Fruit fly (Drosophila melanogaster) whole organism, embryonic: ENCODE data around the gene CG33299.

Experiments
- Atf6 ChIP-seq: fragments of 200-800 bp; sonication (Bioruptor generic); IDR thresholded peaks from 2 replicates; pipeline ENCODE4 v1.3.6; 2022; ENCODE audit warnings: missing biosample characterization, missing genetic modification characterization
- Bdp1 ChIP-seq: fragments of 200-800 bp; sonication (Bioruptor generic); optimal IDR thresholded peaks from 3 replicates; lab custom pipeline; 2016; ENCODE audit warnings: missing biosample characterization, missing genetic modification characterization
- Bgb ChIP-seq: fragments of 200-800 bp; sonication (Bioruptor generic); IDR thresholded peaks from 2 replicates; pipeline ENCODE4 v1.3.6; 2022; ENCODE audit warnings: missing biosample characterization, missing genetic modification characterization; ENCODE audit not compliant: partially characterized antibody
- CG10565 ChIP-seq: fragments of 200-800 bp; sonication (Bioruptor generic); optimal IDR thresholded peaks from 3 replicates; lab custom pipeline; 2016; ENCODE audit warnings: missing biosample characterization, mild to moderate bottlenecking, missing genetic modification characterization
- CG11093 ChIP-seq: fragments of 200-800 bp; sonication (Bioruptor generic); IDR thresholded peaks from 3 replicates; pipeline ENCODE4 v1.3.6; 2022; ENCODE audit warnings: missing biosample characterization, missing genetic modification characterization
- CG12299 ChIP-seq: fragments of 200-800 bp; sonication (Bioruptor generic); optimal IDR thresholded peaks from 2 replicates; lab custom pipeline; 2018; ENCODE audit warnings: missing biosample characterization, mild to moderate bottlenecking, missing genetic modification characterization
- CG15514 ChIP-seq: fragments of 200-800 bp; sonication (Bioruptor generic); optimal IDR thresholded peaks from 3 replicates; lab custom pipeline; 2017; ENCODE audit warnings: missing biosample characterization, missing genetic modification characterization, mild to moderate bottlenecking, moderate library complexity, missing genetic modification reagents
- CG17328 ChIP-seq: fragments of 200-800 bp; sonication (Bioruptor generic); IDR thresholded peaks from 2 replicates; pipeline ENCODE4 v1.3.6; 2022; ENCODE audit warnings: missing biosample characterization, missing genetic modification characterization
- CG17912 ChIP-seq: fragments of 200-800 bp; sonication (Bioruptor generic); optimal IDR thresholded peaks from 2 replicates; lab custom pipeline; 2018; ENCODE audit warnings: missing biosample characterization, mild to moderate bottlenecking, missing genetic modification characterization
- CG18011 ChIP-seq: fragments of 200-800 bp; sonication (Bioruptor generic); optimal IDR thresholded peaks from 2 replicates; lab custom pipeline; 2017; ENCODE audit warnings: missing biosample characterization, missing genetic modification characterization, mild to moderate bottlenecking, moderate library complexity, missing genotype
- CG18599 ChIP-seq: fragments of 200-800 bp; sonication (Bioruptor generic); optimal IDR thresholded peaks from 3 replicates; lab custom pipeline; 2017; ENCODE audit warnings: missing biosample characterization, missing genetic modification characterization, mild to moderate bottlenecking, moderate library complexity, missing genetic modification reagents
- CG31441 ChIP-seq: fragments of 200-800 bp; sonication (Bioruptor generic); IDR thresholded peaks from 2 replicates; pipeline ENCODE4 v1.3.6; 2022; ENCODE audit warnings: missing biosample characterization, missing genetic modification characterization
- CG5180 ChIP-seq: fragments of 200-800 bp; sonication (Bioruptor generic); optimal IDR thresholded peaks from 3 replicates; lab custom pipeline; 2017; ENCODE audit warnings: missing biosample characterization, missing genetic modification characterization, mild to moderate bottlenecking, moderate library complexity, missing genetic modification reagents
- CG5245 ChIP-seq: fragments of 200-800 bp; sonication (Bioruptor generic); optimal IDR thresholded peaks from 3 replicates; lab custom pipeline; 2016; ENCODE audit warnings: missing biosample characterization, missing genetic modification characterization
- CG5953 ChIP-seq: fragments of 200-800 bp; sonication (Bioruptor generic); IDR thresholded peaks from 2 replicates; pipeline ENCODE4 v1.3.6; 2022; ENCODE audit warnings: missing biosample characterization, missing genetic modification characterization
- CG6854 ChIP-seq: fragments of 200-800 bp; sonication (Bioruptor generic); optimal IDR thresholded peaks from 3 replicates; lab custom pipeline; 2017; ENCODE audit warnings: missing biosample characterization, mild to moderate bottlenecking, missing genetic modification characterization
- CG7271 ChIP-seq: fragments of 200-800 bp; sonication (Bioruptor generic); optimal IDR thresholded peaks from 2 replicates; lab custom pipeline; 2018; ENCODE audit warnings: missing biosample characterization, mild to moderate bottlenecking, missing genetic modification characterization, moderate library complexity
- CG8281 ChIP-seq: fragments of 200-800 bp; sonication (Bioruptor generic); optimal IDR thresholded peaks from 2 replicates; lab custom pipeline; 2018; ENCODE audit warnings: missing biosample characterization, mild to moderate bottlenecking, missing genetic modification characterization, moderate library complexity
- CG8388 ChIP-seq: fragments of 200-800 bp; sonication (Bioruptor generic); optimal IDR thresholded peaks from 2 replicates; lab custom pipeline; 2019; ENCODE audit warnings: missing biosample characterization, mild to moderate bottlenecking, missing genetic modification characterization, moderate library complexity
- CG9727 ChIP-seq: fragments of 200-800 bp; sonication (Bioruptor generic); optimal IDR thresholded peaks from 3 replicates; lab custom pipeline; 2017; ENCODE audit warnings: missing biosample characterization, mild to moderate bottlenecking, missing genetic modification characterization
- CrebB ChIP-seq: fragments of 200-800 bp; sonication (Bioruptor generic); optimal IDR thresholded peaks from 3 replicates; lab custom pipeline; 2018; ENCODE audit warnings: missing biosample characterization, mild to moderate bottlenecking, missing genetic modification characterization
- D19A ChIP-seq: fragments of 200-800 bp; optimal IDR thresholded peaks from 3 replicates; lab custom pipeline; 2019; ENCODE audit warnings: missing biosample characterization, mild to moderate bottlenecking, missing genetic modification characterization, moderate library complexity
- Dp ChIP-seq: fragments of 200-800 bp; sonication (Bioruptor generic); optimal IDR thresholded peaks from 2 replicates; lab custom pipeline; 2018; ENCODE audit warnings: missing biosample characterization, mild to moderate bottlenecking, missing genetic modification characterization, moderate library complexity
- Eip74EF ChIP-seq, 2 experiments: fragments of 200-800 bp in 1 of 2; fragments of >200 bp in 1 of 2; sonication (Bioruptor generic) in 1 of 2; optimal IDR thresholded peaks; 2 replicates each; lab custom pipeline; 2017 to 2019; ENCODE audit warnings: missing biosample characterization in 2 of 2, missing genetic modification characterization in 2 of 2, mild to moderate bottlenecking in 1 of 2, moderate library complexity in 1 of 2
- Fer2 ChIP-seq: fragments of 200-800 bp; sonication (Bioruptor generic); optimal IDR thresholded peaks from 2 replicates; lab custom pipeline; 2018; ENCODE audit warnings: missing biosample characterization, mild to moderate bottlenecking, missing genetic modification characterization, moderate library complexity
- Hmr ChIP-seq: fragments of 200-800 bp; sonication (Bioruptor generic); optimal IDR thresholded peaks from 3 replicates; lab custom pipeline; 2017; ENCODE audit warnings: mild to moderate bottlenecking, missing biosample characterization, missing genetic modification reagents, missing genetic modification characterization
- Jarid2 ChIP-seq: fragments of 200-800 bp; sonication (Bioruptor generic); optimal IDR thresholded peaks from 3 replicates; lab custom pipeline; 2017; ENCODE audit warnings: mild to moderate bottlenecking, missing biosample characterization, missing genetic modification reagents, missing genetic modification characterization
- NFAT ChIP-seq: fragments of 200-800 bp; sonication (Bioruptor generic); IDR thresholded peaks from 2 replicates; pipeline ENCODE4 v1.3.6; 2022; ENCODE audit warnings: missing biosample characterization, missing genetic modification characterization
- Neu2 ChIP-seq: fragments of 200-800 bp; sonication (Bioruptor generic); optimal IDR thresholded peaks from 3 replicates; lab custom pipeline; 2016; ENCODE audit warnings: missing biosample characterization, missing genetic modification characterization, borderline replicate concordance
- Oaz ChIP-seq: fragments of 200-800 bp; sonication (Bioruptor generic); IDR thresholded peaks from 2 replicates; pipeline ENCODE4 v1.3.6; 2022; ENCODE audit warnings: missing biosample characterization, missing genetic modification characterization
- Pdp1 ChIP-seq, 2 experiments: fragments of 200-800 bp; sonication (Bioruptor generic); optimal IDR thresholded peaks; 3 replicates each; lab custom pipeline; 2016; ENCODE audit warnings: missing biosample characterization in 2 of 2, missing genetic modification characterization in 2 of 2, mild to moderate bottlenecking in 1 of 2, moderate library complexity in 1 of 2
- Side ChIP-seq: fragments of 200-800 bp; sonication (Bioruptor generic); optimal IDR thresholded peaks from 2 replicates; lab custom pipeline; 2016; ENCODE audit warnings: missing biosample characterization, missing genetic modification characterization
- Xrp1 ChIP-seq: fragments of 200-800 bp; sonication (Bioruptor generic); IDR thresholded peaks from 2 replicates; pipeline ENCODE4 v1.3.6; 2022; ENCODE audit warnings: missing biosample characterization, missing genetic modification characterization
- YL-1 ChIP-seq: fragments of 200-800 bp; sonication (Bioruptor generic); optimal IDR thresholded peaks from 3 replicates; lab custom pipeline; 2017; ENCODE audit warnings: missing biosample characterization, mild to moderate bottlenecking, missing genetic modification characterization
- aop ChIP-seq: fragments of 200-800 bp; sonication (Bioruptor generic); IDR thresholded peaks from 2 replicates; pipeline ENCODE4 v1.3.6; 2022; ENCODE audit warnings: missing biosample characterization, missing genetic modification characterization
- chn ChIP-seq: fragments of 200-800 bp; sonication (Bioruptor generic); optimal IDR thresholded peaks from 2 replicates; lab custom pipeline; 2016; ENCODE audit warnings: missing biosample characterization, missing genetic modification characterization
- croc ChIP-seq: fragments of 200-800 bp; sonication (Bioruptor generic); conservative IDR thresholded peaks from 3 replicates; pipeline ENCODE4 v1.3.6; 2022; ENCODE audit warnings: missing biosample characterization, missing genetic modification characterization
- dysf ChIP-seq: fragments of 200-800 bp; sonication (Bioruptor generic); IDR thresholded peaks from 3 replicates; pipeline ENCODE4 v1.3.6; 2022; ENCODE audit warnings: missing biosample characterization, missing genetic modification characterization
- en ChIP-seq: fragments of 200-800 bp; sonication (Bioruptor generic); optimal IDR thresholded peaks from 2 replicates; lab custom pipeline; 2016; ENCODE audit warnings: missing biosample characterization, missing genetic modification characterization
- fru ChIP-seq: fragments of >200 bp; optimal IDR thresholded peaks from 2 replicates; lab custom pipeline; 2017
- gfzf ChIP-seq: fragments of 200-800 bp; sonication (Bioruptor generic); optimal IDR thresholded peaks from 2 replicates; lab custom pipeline; 2016; ENCODE audit warnings: missing biosample characterization, mild to moderate bottlenecking, missing genetic modification characterization, moderate library complexity
- hth ChIP-seq: fragments of >200 bp; optimal IDR thresholded peaks from 2 replicates; lab custom pipeline; 2017; ENCODE audit warnings: inconsistent platforms
- kni ChIP-seq: fragments of 200-800 bp; sonication (Bioruptor generic); optimal IDR thresholded peaks from 3 replicates; lab custom pipeline; 2017; ENCODE audit warnings: mild to moderate bottlenecking, missing biosample characterization, missing genetic modification reagents, missing genetic modification characterization
- lbe ChIP-seq: fragments of 200-800 bp; sonication (Bioruptor generic); optimal IDR thresholded peaks from 2 replicates; lab custom pipeline; 2016; ENCODE audit warnings: missing biosample characterization, mild to moderate bottlenecking, missing genetic modification characterization
- maf-S ChIP-seq: fragments of 200-800 bp; sonication (Bioruptor generic); optimal IDR thresholded peaks from 2 replicates; lab custom pipeline; 2016; ENCODE audit warnings: missing biosample characterization, missing genetic modification characterization
- psq ChIP-seq: fragments of 200-800 bp; sonication (Bioruptor generic); optimal IDR thresholded peaks from 2 replicates; lab custom pipeline; 2017; ENCODE audit warnings: missing biosample characterization, missing genetic modification characterization
- sqz ChIP-seq: fragments of 200-800 bp; sonication (Bioruptor generic); optimal IDR thresholded peaks from 3 replicates; lab custom pipeline; 2018; ENCODE audit warnings: missing biosample characterization, mild to moderate bottlenecking, missing genetic modification characterization
- trem ChIP-seq: fragments of 200-800 bp; optimal IDR thresholded peaks from 3 replicates; lab custom pipeline; 2019; ENCODE audit warnings: missing biosample characterization, mild to moderate bottlenecking, missing genetic modification characterization, moderate library complexity
- wek ChIP-seq: fragments of 200-800 bp; sonication (Bioruptor generic); optimal IDR thresholded peaks from 3 replicates; lab custom pipeline; 2018; ENCODE audit warnings: missing biosample characterization, mild to moderate bottlenecking, missing genetic modification characterization, moderate library complexity
- zen2 ChIP-seq: fragments of 200-800 bp; sonication (Bioruptor generic); IDR thresholded peaks from 3 replicates; pipeline ENCODE4 v1.3.6; 2022; ENCODE audit warnings: missing biosample characterization, missing genetic modification characterization; ENCODE audit not compliant: partially characterized antibody

Gene CG33299

DNA sequence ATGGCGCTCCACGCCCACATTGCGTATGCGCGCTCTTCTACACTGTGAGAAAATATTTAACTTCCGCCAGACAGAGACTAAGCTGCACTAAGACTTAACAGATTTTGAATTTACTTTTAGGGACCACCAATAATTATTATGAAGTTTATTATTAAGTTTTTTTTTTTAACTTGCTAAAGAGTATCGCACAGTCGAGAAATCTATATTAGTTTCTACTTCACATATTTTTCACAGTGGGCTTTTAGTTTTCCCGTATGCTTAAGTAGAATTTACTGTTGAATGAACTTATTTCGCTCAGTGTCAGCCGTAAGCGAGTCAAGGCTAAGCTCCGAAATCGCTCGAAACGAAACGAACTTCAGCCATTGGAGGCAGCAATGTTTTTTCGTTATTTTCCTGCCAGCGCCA, 4.1 kb downstream of the CG33299 start (continued):
- TF ChIP-seq CG11093 (GFP tag; lab: Robert Waterston, UW) (peak; percentile 51; the same call in 2 of the 3 replicates), CG17328 (GFP tag; lab: Robert Waterston, UW) (peak; percentile 36), Atf6 (GFP tag; lab: Robert Waterston, UW) (peak; percentile 83), maf-S (peak; percentile 26), Pdp1 (GFP tag; optimal IDR thresholded peaks at IDR 0.05; lab: Kevin White, UChicago) (peak in 1 of 2 experiments; percentile 37), Fer2 (peak; percentile 45), CG8281 (tag; lab: Kevin White, UChicago) (peak; percentile 52), lbe (GFP tag; lab: Kevin White, UChicago) (no peak), wek (GFP tag; lab: Kevin White, UChicago) (no peak), kni (GFP tag; lab: Kevin White, UChicago) (no peak), CG7271 (tag; lab: Kevin White, UChicago) (no peak), gfzf (GFP tag; lab: Kevin White, UChicago) (no peak), croc (peak; percentile 42; the same call in 2 of the 3 replicates), Jarid2 (GFP tag; lab: Kevin White, UChicago) (peak; percentile 37), CG5953 (GFP tag; lab: Robert Waterston, UW) (peak; percentile 33; the same call in 1 of the 2 replicates), CG15514 (GFP tag; lab: Kevin White, UChicago) (peak; percentile 71), fru (no peak), Xrp1 (peak; percentile 57; the same call in 1 of the 2 replicates), en (no peak), CG5180 (peak; percentile 68), hth (lab: Kevin White, UChicago) (no peak), CG18011 (peak; percentile 64), CG10565 (no peak), CG12299 (peak; percentile 66), YL-1 (GFP tag; lab: Kevin White, UChicago) (peak; percentile 12), Eip74EF (GFP tag; optimal IDR thresholded peaks at IDR 0.05; lab: Kevin White, UChicago) (peak in 1 of 2 experiments; percentile 60), CG18599 (GFP tag; lab: Kevin White, UChicago) (peak; percentile 96), CG9727 (GFP tag; lab: Kevin White, UChicago) (peak; percentile 82), Dp (no peak), aop (GFP tag; lab: Robert Waterston, UW) (no peak), Bgb (no peak), psq (no peak), CrebB (peak; percentile 46), zen2 (GFP tag; lab: Robert Waterston, UW) (no peak), Neu2 (GFP tag; lab: Kevin White, UChicago) (no peak), Hmr (GFP tag; lab: Kevin White, UChicago) (peak; percentile 92), CG17912 (GFP tag; lab: Kevin White, UChicago) (no peak), CG5245 (GFP tag; lab: Kevin White, UChicago) (no peak), chn (GFP tag; lab: Kevin White, UChicago) (no peak), CG31441 (peak; percentile 80), Oaz (GFP tag; lab: Robert Waterston, UW) (peak; percentile 53), CG6854 (GFP tag; lab: Kevin White, UChicago) (peak; percentile 89), dysf (GFP tag; lab: Robert Waterston, UW) (peak; percentile 89), trem (tag; lab: Kevin White, UChicago) (no peak), sqz (GFP tag; lab: Kevin White, UChicago) (peak; percentile 36), Bdp1 (GFP tag; lab: Kevin White, UChicago) (peak; percentile 57), Side (no peak), D19A (tag; lab: Kevin White, UChicago) (peak; percentile 58), NFAT (GFP tag; lab: Robert Waterston, UW) (peak; percentile 53), CG8388 (GFP tag; lab: Kevin White, UChicago) (peak; percentile 32)
